Fruit fly (Drosophila melanogaster) Kc167 (cell line): ENCODE results near the gene CG43221.

ENCODE experiments used
- Myc ChIP-seq: fragments of >200 bp; optimal IDR thresholded peaks from 2 replicates; lab custom pipeline; 2017; ENCODE audit warnings: missing external identifiers
- Sin3A ChIP-seq: fragments of >200 bp; optimal IDR thresholded peaks from 2 replicates; lab custom pipeline; 2018; ENCODE audit warnings: missing external identifiers
- h ChIP-seq: fragments of >200 bp; optimal IDR thresholded peaks from 3 replicates; lab custom pipeline; 2018; ENCODE audit warnings: missing external identifiers
- insv ChIP-seq: fragments of >200 bp; optimal IDR thresholded peaks from 3 replicates; lab custom pipeline; 2018; ENCODE audit warnings: missing external identifiers
- psq ChIP-seq: fragments of >200 bp; optimal IDR thresholded peaks from 2 replicates; lab custom pipeline; 2017; ENCODE audit warnings: missing external identifiers
- ttk ChIP-seq: sonication (Bioruptor generic); optimal IDR thresholded peaks from 2 replicates; lab custom pipeline; 2017; ENCODE audit warnings: missing external identifiers

dm6 chr2L:17477710-17478109 is 7.8 kb upstream of the CG43221 start, which contains the start of gene cass:
- TF ChIP-seq h (lab: Kevin White, UChicago) (no peak), Sin3A (lab: Kevin White, UChicago) (no peak), psq (lab: Kevin White, UChicago) (no peak), insv (lab: Kevin White, UChicago) (no peak), ttk (lab: Kevin White, UChicago) (no peak), Myc (lab: Kevin White, UChicago) (no peak)
